Worm (Caenorhabditis elegans): Measurements from ENCODE around the gene R02F2.6.

R02F2.6 gene

ce11 chrIII:5487087-5487603 lies 8.4 kb upstream of the R02F2.6 start, which contains the start of gene osg-1:
Gene osg-1 (plus strand): TSS chrIII:5487553.
- TF ChIP-seq sox-4 (tag; optimal IDR thresholded peaks at IDR 0.05) (no peak), pha-2 (tag; optimal IDR thresholded peaks at IDR 0.05) (no peak), ceh-24 (tag; optimal IDR thresholded peaks at IDR 0.05) (no peak), ceh-45 (GFP tag; IDR thresholded peaks at IDR 0.05) (no peak), gmeb-2 (tag; optimal IDR thresholded peaks at IDR 0.05) (no peak), nfya-1 (tag; optimal IDR thresholded peaks at IDR 0.05) (no peak), ceh-2 (tag; optimal IDR thresholded peaks at IDR 0.05) (no peak), Y22D7AL.16 (tag; optimal IDR thresholded peaks at IDR 0.05) (no peak), fkh-6 (tag; optimal IDR thresholded peaks at IDR 0.05) (no peak), nhr-11 (tag; optimal IDR thresholded peaks at IDR 0.05) (no peak), ceh-48 (tag; optimal IDR thresholded peaks at IDR 0.05) (no peak), mec-3 (tag; optimal IDR thresholded peaks at IDR 0.05; ENCODE audit: borderline replicate concordance) (no peak), elt-4 (tag; optimal IDR thresholded peaks at IDR 0.05) (no peak), dve-1 (tag; optimal IDR thresholded peaks at IDR 0.05) (no peak), dmd-4 (tag; optimal IDR thresholded peaks at IDR 0.05; ENCODE audit: borderline replicate concordance) (no peak), pax-1 (tag; optimal IDR thresholded peaks at IDR 0.05) (no peak), hlh-30 (tag; optimal IDR thresholded peaks at IDR 0.05; ENCODE audit: insufficient read depth) (no peak), unc-3 (GFP tag; conservative IDR thresholded peaks at IDR 0.05) (no peak), unc-3 (tag; optimal IDR thresholded peaks at IDR 0.05) (no peak)

- no peak for TF ChIP-seq pha-4 (tag; optimal IDR thresholded peaks at IDR 0.05)
- no peak for TF ChIP-seq unc-3 (GFP tag; conservative IDR thresholded peaks at IDR 0.05)
- TF ChIP-seq unc-3 (tag; optimal IDR thresholded peaks at IDR 0.05): no peak
- no peak for TF ChIP-seq fkh-10 (GFP tag; optimal IDR thresholded peaks at IDR 0.05)
- TF ChIP-seq syd-9 (tag; optimal IDR thresholded peaks at IDR 0.05): no peak
- no peak for TF ChIP-seq nhr-232 (tag; optimal IDR thresholded peaks at IDR 0.05)
- TF ChIP-seq unc-55 (GFP tag; optimal IDR thresholded peaks at IDR 0.05): peak; percentile 30
- TF ChIP-seq C38D4.7 (GFP tag; optimal IDR thresholded peaks at IDR 0.05): no peak
- no peak for TF ChIP-seq ceh-34 (tag; optimal IDR thresholded peaks at IDR 0.05)
- TF ChIP-seq rnt-1 (tag; optimal IDR thresholded peaks at IDR 0.05): no peak
Observed at ce11 chrIII:5486345-5486744, 7.6 kb upstream of the R02F2.6 start.

ce11 chrIII:5483738-5484315 lies 5.1 kb upstream of the R02F2.6 start, which contains the start of the genes R02F2.7 and R02F2.4:
Gene R02F2.7 (minus strand): TSS chrIII:5483773.
Gene R02F2.4 (plus strand): TSS chrIII:5484289.
- TF ChIP-seq hlh-30 (tag; optimal IDR thresholded peaks at IDR 0.05; ENCODE audit: insufficient read depth) (no peak), pros-1 (tag; optimal IDR thresholded peaks at IDR 0.05) (no peak), ceh-2 (tag; optimal IDR thresholded peaks at IDR 0.05) (no peak), ttx-3 (tag; optimal IDR thresholded peaks at IDR 0.05) (no peak), zip-5 (tag; optimal IDR thresholded peaks at IDR 0.05) (no peak), unc-55 (GFP tag; optimal IDR thresholded peaks at IDR 0.05) (no peak), sox-4 (tag; optimal IDR thresholded peaks at IDR 0.05) (no peak), ama-1 (optimal IDR thresholded peaks at IDR 0.05) (no peak), unc-42 (tag; optimal IDR thresholded peaks at IDR 0.05) (no peak), Y22D7AL.16 (tag; optimal IDR thresholded peaks at IDR 0.05) (no peak), ceh-34 (tag; optimal IDR thresholded peaks at IDR 0.05) (no peak), ceh-45 (GFP tag; IDR thresholded peaks at IDR 0.05) (no peak), ceh-14 (tag; optimal IDR thresholded peaks at IDR 0.05) (no peak), pag-3 (tag; optimal IDR thresholded peaks at IDR 0.05; ENCODE audit: borderline replicate concordance) (no peak), ceh-6 (GFP tag; optimal IDR thresholded peaks at IDR 0.05) (no peak)

- TF ChIP-seq ahr-1 (tag; optimal IDR thresholded peaks at IDR 0.05) (no peak), elt-4 (tag; optimal IDR thresholded peaks at IDR 0.05) (no peak), lim-6 (tag; optimal IDR thresholded peaks at IDR 0.05) (no peak), ceh-9 (tag; optimal IDR thresholded peaks at IDR 0.05) (no peak), pqm-1 (tag; optimal IDR thresholded peaks at IDR 0.05) (no peak), fkh-10 (GFP tag; optimal IDR thresholded peaks at IDR 0.05) (no peak)
Observed at ce11 chrIII:5479493-5480167, 906 bp upstream of the R02F2.6 start.
